Worm (Caenorhabditis elegans) whole organism, L4 larva: ENCODE measurements around the gene lgc-27.

ENCODE experiments used
- D1046.2 ChIP-seq: fragments of 200-800 bp; sonication (Bioruptor generic); IDR thresholded peaks from 2 replicates; pipeline ENCODE4 v1.3.6; 2022; ENCODE audit warnings: missing genetic modification characterization, missing compliant biosample characterization
- F10B5.3 ChIP-seq: sonication (generic microtip); optimal IDR thresholded peaks from 2 replicates; lab custom pipeline; 2016; ENCODE audit warnings: mild to moderate bottlenecking, missing genetic modification characterization, missing compliant biosample characterization
- F44E2.7 ChIP-seq: fragments of 200-800 bp; sonication (Bioruptor generic); IDR thresholded peaks from 2 replicates; pipeline ENCODE4 v2.1.2; 2022; ENCODE audit warnings: missing genetic modification characterization, missing compliant biosample characterization
- F49E8.2 ChIP-seq: sonication (generic microtip); optimal IDR thresholded peaks from 2 replicates; lab custom pipeline; 2016; ENCODE audit warnings: missing compliant biosample characterization, mild to moderate bottlenecking, missing genetic modification characterization, borderline replicate concordance
- T20F7.1 ChIP-seq: fragments of 200-800 bp; sonication (Bioruptor generic); optimal IDR thresholded peaks from 2 replicates; lab custom pipeline; 2018; ENCODE audit warnings: mild to moderate bottlenecking, missing genetic modification characterization, missing compliant biosample characterization
- T26A8.4 ChIP-seq: fragments of 200-800 bp; sonication (Bioruptor generic); IDR thresholded peaks from 2 replicates; pipeline ENCODE4 v1.3.6; 2022; ENCODE audit warnings: missing genetic modification characterization, missing compliant biosample characterization
- Y105C5A.15 ChIP-seq: fragments of 200-800 bp; sonication (Bioruptor generic); IDR thresholded peaks from 2 replicates; pipeline ENCODE4 v1.3.6; 2022; ENCODE audit warnings: missing genetic modification characterization, missing compliant biosample characterization
- Y48G9A.11 ChIP-seq: fragments of 200-800 bp; sonication (Bioruptor generic); IDR thresholded peaks from 2 replicates; pipeline ENCODE4 v1.3.6; 2022; ENCODE audit warnings: missing genetic modification reagents, missing genetic modification characterization, missing compliant biosample characterization
- ZK337.2 ChIP-seq: fragments of 200-800 bp; sonication (Bioruptor generic); IDR thresholded peaks from 2 replicates; pipeline ENCODE4 v1.3.6; 2022; ENCODE audit warnings: missing genetic modification reagents, missing genetic modification characterization, missing compliant biosample characterization
- aha-1 ChIP-seq: fragments of 150-350 bp; peaks from one replicate; lab custom pipeline; 2014; ENCODE audit warnings: missing biosample characterization, missing genetic modification characterization
- arid-1 ChIP-seq: fragments of 200-800 bp; sonication (Bioruptor generic); conservative IDR thresholded peaks from 2 replicates; pipeline ENCODE4 v1.3.6; 2022; ENCODE audit warnings: missing genetic modification reagents, missing genetic modification characterization, missing compliant biosample characterization
- ceh-32 ChIP-seq: sonication (generic microtip); optimal IDR thresholded peaks from 2 replicates; lab custom pipeline; 2016; ENCODE audit warnings: mild to moderate bottlenecking, missing genetic modification characterization, missing compliant biosample characterization; ENCODE audit not compliant: poor library complexity
- ceh-44 ChIP-seq: fragments of 200-800 bp; sonication (Bioruptor generic); IDR thresholded peaks from 2 replicates; pipeline ENCODE4 v1.3.6; 2022; ENCODE audit warnings: missing genetic modification reagents, missing genetic modification characterization, missing compliant biosample characterization
- ces-1 ChIP-seq: fragments of 150-350 bp; sonication (generic microtip); optimal IDR thresholded peaks from 4 replicates; lab custom pipeline; 2014; ENCODE audit warnings: missing biosample characterization, missing genetic modification reagents, missing genetic modification characterization
- cey-2 ChIP-seq: sonication (generic microtip); optimal IDR thresholded peaks from 3 replicates; lab custom pipeline; 2017; ENCODE audit warnings: missing genetic modification characterization, mild to moderate bottlenecking, missing compliant biosample characterization, antibody characterized with exemption, borderline replicate concordance; ENCODE audit not compliant: insufficient read depth
- ctbp-1 ChIP-seq: fragments of 200-800 bp; sonication (Bioruptor generic); IDR thresholded peaks from 2 replicates; pipeline ENCODE4 v1.3.6; 2022; ENCODE audit warnings: missing genetic modification reagents, missing genetic modification characterization, missing compliant biosample characterization
- daf-12 ChIP-seq: fragments of 150-350 bp; optimal IDR thresholded peaks from 2 replicates; lab custom pipeline; 2014; ENCODE audit warnings: missing biosample characterization, missing genetic modification reagents, missing genetic modification characterization
- daf-16 ChIP-seq, 3 experiments: sonication (generic microtip); optimal IDR thresholded peaks; 2 replicates each; lab custom pipeline; 2016 to 2017; ENCODE audit warnings: missing genetic modification characterization in 3 of 3, missing genetic modification reagents in 3 of 3, mild to moderate bottlenecking in 2 of 3, missing compliant biosample characterization in 2 of 3, missing biosample characterization in 1 of 3, moderate library complexity in 1 of 3
- daf-8 ChIP-seq: fragments of 200-800 bp; sonication (Bioruptor generic); IDR thresholded peaks from 2 replicates; pipeline ENCODE4 v1.3.6; 2022; ENCODE audit warnings: missing genetic modification characterization, missing compliant biosample characterization
- dmd-6 ChIP-seq: fragments of 200-800 bp; sonication (Bioruptor generic); IDR thresholded peaks from 2 replicates; pipeline ENCODE4 v1.3.6; 2022; ENCODE audit warnings: missing genetic modification reagents, missing genetic modification characterization, missing compliant biosample characterization
- duxl-1 ChIP-seq: sonication (generic microtip); optimal IDR thresholded peaks from 2 replicates; lab custom pipeline; 2016; ENCODE audit warnings: mild to moderate bottlenecking, missing genetic modification characterization, moderate library complexity, missing compliant biosample characterization; ENCODE audit not compliant: poor library complexity
- dve-1 ChIP-seq: sonication (generic microtip); optimal IDR thresholded peaks from 2 replicates; lab custom pipeline; 2017; ENCODE audit warnings: antibody characterized with exemption, mild to moderate bottlenecking, missing genetic modification characterization, missing compliant biosample characterization; ENCODE audit not compliant: insufficient read depth
- egl-27 ChIP-seq: sonication (generic microtip); optimal IDR thresholded peaks from 3 replicates; lab custom pipeline; 2017; ENCODE audit warnings: missing biosample characterization, missing genetic modification reagents, missing genetic modification characterization
- egl-43 ChIP-seq: fragments of 200-800 bp; sonication (Bioruptor generic); IDR thresholded peaks from 2 replicates; pipeline ENCODE4 v1.3.6; 2022; ENCODE audit warnings: missing genetic modification reagents, missing genetic modification characterization, missing compliant biosample characterization
- fkh-10 ChIP-seq: fragments of 150-350 bp; optimal IDR thresholded peaks from 2 replicates; lab custom pipeline; 2014; ENCODE audit warnings: missing biosample characterization, missing genetic modification reagents, missing genetic modification characterization
- hlh-11 ChIP-seq: fragments of 200-800 bp; sonication (Bioruptor generic); optimal IDR thresholded peaks from 2 replicates; lab custom pipeline; 2018; ENCODE audit warnings: mild to moderate bottlenecking, missing genetic modification characterization, missing compliant biosample characterization
- hlh-30 ChIP-seq: sonication (generic microtip); optimal IDR thresholded peaks from 2 replicates; lab custom pipeline; 2017; ENCODE audit warnings: antibody characterized with exemption, mild to moderate bottlenecking, missing genetic modification characterization, missing compliant biosample characterization; ENCODE audit not compliant: insufficient read depth
- lin-13 ChIP-seq: fragments of 150-350 bp; optimal IDR thresholded peaks from 2 replicates; lab custom pipeline; 2014; ENCODE audit warnings: missing biosample characterization, missing genetic modification reagents, missing genetic modification characterization
- lin-15B ChIP-seq: fragments of 150-350 bp; sonication (generic microtip); optimal IDR thresholded peaks from 3 replicates; lab custom pipeline; 2014; ENCODE audit warnings: missing biosample characterization, missing genetic modification characterization
- lin-29 ChIP-seq: fragments of 200-800 bp; sonication (Bioruptor generic); IDR thresholded peaks from 2 replicates; pipeline ENCODE4 v1.3.6; 2022; ENCODE audit warnings: missing genetic modification reagents, missing genetic modification characterization, missing compliant biosample characterization
- lin-38 ChIP-seq: fragments of 200-800 bp; sonication (Bioruptor generic); IDR thresholded peaks from 2 replicates; pipeline ENCODE4 v1.3.6; 2022; ENCODE audit warnings: missing genetic modification reagents, missing genetic modification characterization, missing compliant biosample characterization
- lsy-2 ChIP-seq, 2 experiments: fragments of 150-350 bp in 1 of 2; sonication (generic microtip) in 1 of 2; optimal IDR thresholded peaks; 2 replicates each; lab custom pipeline; 2014 to 2017; ENCODE audit warnings: missing biosample characterization in 2 of 2, missing genetic modification characterization in 2 of 2
- mdt-29 ChIP-seq: fragments of 200-800 bp; sonication (Bioruptor generic); IDR thresholded peaks from 2 replicates; pipeline ENCODE4 v1.3.6; 2022; ENCODE audit warnings: missing genetic modification reagents, missing genetic modification characterization, missing compliant biosample characterization
- mep-1 ChIP-seq: fragments of 150-350 bp; sonication (generic microtip); optimal IDR thresholded peaks from 3 replicates; lab custom pipeline; 2014; ENCODE audit warnings: missing biosample characterization, missing genetic modification characterization
- mes-2 ChIP-seq: sonication (generic microtip); optimal IDR thresholded peaks from 2 replicates; lab custom pipeline; 2016; ENCODE audit warnings: missing genotype, mild to moderate bottlenecking, missing genetic modification characterization, missing compliant biosample characterization; ENCODE audit not compliant: poor library complexity, severe bottlenecking
- nhr-10 ChIP-seq: fragments of 150-350 bp; optimal IDR thresholded peaks from 2 replicates; lab custom pipeline; 2014; ENCODE audit warnings: missing biosample characterization, missing genetic modification characterization
- nhr-111 ChIP-seq: fragments of 200-800 bp; sonication (Bioruptor generic); optimal IDR thresholded peaks from 2 replicates; lab custom pipeline; 2018; ENCODE audit warnings: mild to moderate bottlenecking, missing genetic modification characterization, missing compliant biosample characterization
- nhr-41 ChIP-seq: fragments of 200-800 bp; sonication (Bioruptor generic); IDR thresholded peaks from 2 replicates; pipeline ENCODE4 v1.3.6; 2022; ENCODE audit warnings: missing genetic modification reagents, missing genetic modification characterization, missing compliant biosample characterization
- pqm-1 ChIP-seq: sonication (generic microtip); optimal IDR thresholded peaks from 2 replicates; lab custom pipeline; 2017; ENCODE audit warnings: missing biosample characterization, missing genetic modification characterization
- rbr-2 ChIP-seq: sonication (generic microtip); optimal IDR thresholded peaks from 2 replicates; lab custom pipeline; 2016; ENCODE audit warnings: missing genotype, missing genetic modification characterization, missing compliant biosample characterization
- snpc-1.2 ChIP-seq: fragments of 200-800 bp; sonication (Bioruptor generic); IDR thresholded peaks from 2 replicates; pipeline ENCODE4 v1.3.6; 2022; ENCODE audit warnings: missing genetic modification reagents, missing genetic modification characterization, missing compliant biosample characterization
- tag-97 ChIP-seq: fragments of 200-800 bp; sonication (Bioruptor generic); IDR thresholded peaks from 2 replicates; pipeline ENCODE4 v1.3.6; 2022; ENCODE audit warnings: missing genetic modification characterization, missing compliant biosample characterization
- tra-1 ChIP-seq: fragments of 200-800 bp; sonication (Bioruptor generic); IDR thresholded peaks from 2 replicates; pipeline ENCODE4 v1.3.6; 2022; ENCODE audit warnings: missing genetic modification reagents, missing genetic modification characterization, missing compliant biosample characterization
- zfp-2 ChIP-seq: sonication (generic microtip); optimal IDR thresholded peaks from 2 replicates; lab custom pipeline; 2016; ENCODE audit warnings: mild to moderate bottlenecking, missing genetic modification characterization, missing compliant biosample characterization
- zip-11 ChIP-seq: fragments of 200-800 bp; sonication (Bioruptor generic); IDR thresholded peaks from 2 replicates; pipeline ENCODE4 v1.3.6; 2022; ENCODE audit warnings: missing genetic modification characterization, missing compliant biosample characterization
- zip-2 ChIP-seq: fragments of 150-350 bp; optimal IDR thresholded peaks from 2 replicates; lab custom pipeline; 2014; ENCODE audit warnings: missing biosample characterization, missing genetic modification characterization
- ztf-11 ChIP-seq: fragments of 150-350 bp; optimal IDR thresholded peaks from 2 replicates; lab custom pipeline; 2014; ENCODE audit warnings: missing biosample characterization, missing genetic modification characterization
- ztf-7 ChIP-seq: fragments of 150-350 bp; optimal IDR thresholded peaks from 2 replicates; lab custom pipeline; 2014; ENCODE audit warnings: missing biosample characterization, missing genetic modification characterization

The lgc-27 gene

DNA sequence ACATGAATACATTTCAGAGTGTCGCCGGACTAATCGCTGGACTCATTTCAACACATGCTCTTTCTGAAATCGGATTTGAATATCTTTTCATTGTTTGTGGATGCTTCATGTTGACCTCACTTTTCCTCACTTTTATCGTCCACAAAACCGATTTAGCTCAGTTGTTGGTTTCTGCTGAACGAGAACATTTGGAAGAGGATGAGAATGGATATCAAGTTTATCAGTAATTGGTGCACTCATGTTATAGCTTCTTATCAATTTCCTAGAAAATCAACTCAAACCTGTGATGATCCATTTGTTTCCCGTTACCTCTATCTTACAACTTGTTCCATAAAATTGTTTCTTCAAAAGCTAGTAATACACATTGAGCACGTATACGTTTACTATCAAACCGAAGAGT, 47.2 kb downstream of the lgc-27 start:
- TF ChIP-seq daf-16 (GFP tag; optimal IDR thresholded peaks at IDR 0.05; lab: Kevin White, UChicago), result peak in 1 of 2 experiments; percentile 6
- no peak for TF ChIP-seq daf-16 (tag; optimal IDR thresholded peaks at IDR 0.05; lab: Kevin White, UChicago)
- peak; percentile 47 for TF ChIP-seq F49E8.2 (tag; lab: Kevin White, UChicago)
- TF ChIP-seq F10B5.3 (tag; lab: Kevin White, UChicago), result no peak
- TF ChIP-seq lin-29, result no peak
- no peak for TF ChIP-seq T20F7.1 (GFP tag; lab: Kevin White, UChicago)
- TF ChIP-seq Y105C5A.15 (GFP tag; lab: Robert Waterston, UW), result 0 out of 2 replicates have a peak, but pooled peaks have one; percentile 62
- TF ChIP-seq lin-38, result peak; percentile 56
- TF ChIP-seq ZK337.2 (GFP tag; lab: Robert Waterston, UW), result no peak
- TF ChIP-seq arid-1, result peak; percentile 20; the same call in 1 of the 2 replicates
- no peak for TF ChIP-seq F44E2.7 (GFP tag; lab: Robert Waterston, UW)
- TF ChIP-seq mes-2 (tag; lab: Kevin White, UChicago), result peak; percentile 7
- no peak for TF ChIP-seq ceh-32 (tag; lab: Kevin White, UChicago)
- TF ChIP-seq zip-11 (GFP tag; lab: Robert Waterston, UW), result no peak
- no peak for TF ChIP-seq fkh-10 (GFP tag; lab: Kevin White, UChicago)
- TF ChIP-seq mdt-29 (GFP tag; lab: Robert Waterston, UW), result no peak
- TF ChIP-seq aha-1 (tag; lab: Kevin White, UChicago), result peak; percentile 60
- no peak for TF ChIP-seq D1046.2 (GFP tag; lab: Robert Waterston, UW)
- TF ChIP-seq tra-1 (GFP tag; lab: Robert Waterston, UW), result no peak
- TF ChIP-seq pqm-1, result no peak
- TF ChIP-seq T26A8.4 (GFP tag; lab: Robert Waterston, UW), result peak; percentile 40; the same call in 1 of the 2 replicates
- TF ChIP-seq lin-15B (tag; lab: Kevin White, UChicago), result no peak
- no peak for TF ChIP-seq nhr-111 (GFP tag; lab: Kevin White, UChicago)
- no peak for TF ChIP-seq cey-2
- no peak for TF ChIP-seq daf-12 (tag; lab: Kevin White, UChicago)
- no peak for TF ChIP-seq lin-13 (GFP tag; lab: Kevin White, UChicago)
- no peak for TF ChIP-seq ztf-7 (tag; lab: Kevin White, UChicago)
- TF ChIP-seq hlh-30 (tag; lab: Kevin White, UChicago), result no peak

DNA sequence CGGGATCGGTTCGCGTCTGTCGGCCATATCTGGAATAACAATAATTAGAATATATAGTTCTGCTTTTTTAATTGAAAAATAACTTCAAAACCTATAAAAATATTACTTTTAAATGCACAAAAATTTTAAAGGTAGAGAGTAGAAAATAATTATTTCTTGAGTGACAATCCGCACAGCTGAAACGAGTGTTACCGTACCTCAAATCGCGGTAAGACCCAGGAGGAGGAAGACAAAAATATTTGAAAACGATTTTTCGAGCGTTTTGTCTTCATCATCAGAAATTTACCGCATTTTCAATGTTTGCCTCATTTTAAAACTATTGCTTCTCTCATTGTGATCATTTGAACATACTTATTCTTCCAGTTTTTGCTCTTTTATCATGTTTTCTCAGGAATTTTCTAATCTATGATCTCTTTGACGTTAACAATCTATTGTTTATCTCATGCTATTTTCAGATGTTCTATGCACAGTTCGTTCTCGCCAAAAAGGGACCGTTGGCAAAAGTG, 49.4 kb downstream of the lgc-27 start, which contains the start of the genes rpn-5 and scc-1:
Gene rpn-5, minus strand, starts transcription at position 162 of the 506 bp plus-strand sequence.
Gene scc-1, plus strand, starts transcription at position 456 of the 506 bp plus-strand sequence.
- no peak for TF ChIP-seq tag-97
- TF ChIP-seq nhr-10 (tag; lab: Kevin White, UChicago), result no peak
- TF ChIP-seq duxl-1 (tag; lab: Kevin White, UChicago), result peak; percentile 25
- no peak for TF ChIP-seq Y48G9A.11 (GFP tag; lab: Robert Waterston, UW)
- TF ChIP-seq egl-27 (tag; lab: Kevin White, UChicago), result no peak
- TF ChIP-seq ctbp-1, result no peak
- no peak for TF ChIP-seq nhr-111 (GFP tag; lab: Kevin White, UChicago)
- TF ChIP-seq daf-8 (GFP tag; lab: Robert Waterston, UW), result no peak
- TF ChIP-seq snpc-1.2 (GFP tag; lab: Robert Waterston, UW), result no peak
- TF ChIP-seq dve-1 (tag; lab: Kevin White, UChicago), result peak; percentile 48
- TF ChIP-seq zfp-2 (tag; lab: Kevin White, UChicago), result no peak
- no peak for TF ChIP-seq dmd-6 (GFP tag; lab: Robert Waterston, UW)
- no peak for TF ChIP-seq egl-43
- no peak for TF ChIP-seq ceh-44
- no peak for TF ChIP-seq zip-2 (tag; lab: Kevin White, UChicago)
- no peak for TF ChIP-seq T26A8.4 (GFP tag; lab: Robert Waterston, UW)
- peak; percentile 67 for TF ChIP-seq mep-1 (tag; lab: Kevin White, UChicago)
- TF ChIP-seq nhr-41 (GFP tag; lab: Robert Waterston, UW), result no peak
- TF ChIP-seq lsy-2 (tag; optimal IDR thresholded peaks at IDR 0.05; lab: Kevin White, UChicago), result peak; percentile 94 to 99
- TF ChIP-seq zip-11 (GFP tag; lab: Robert Waterston, UW), result no peak
- peak; percentile 33 for TF ChIP-seq rbr-2 (tag; lab: Kevin White, UChicago)
- TF ChIP-seq hlh-11, result peak; percentile 50
- TF ChIP-seq ces-1 (GFP tag; lab: Kevin White, UChicago), result no peak
- peak; percentile 71 for TF ChIP-seq lin-38
- TF ChIP-seq ztf-7 (tag; lab: Kevin White, UChicago), result no peak
- TF ChIP-seq mes-2 (tag; lab: Kevin White, UChicago), result peak; percentile 73
- no peak for TF ChIP-seq ztf-11 (tag; lab: Kevin White, UChicago)
